Worm (Caenorhabditis elegans) whole organism, L3 larva: Measurements from ENCODE around the gene cnt-2.

Experiments
- elt-3 ChIP-seq, 3 experiments: fragments of 150-350 bp in 1 of 3; sonication (generic microtip) in 2 of 3; optimal IDR thresholded peaks; 2 replicates in 2 of 3; 4 replicates in 1 of 3; lab custom pipeline; 2014 to 2017; ENCODE audit warnings: missing biosample characterization in 3 of 3, missing genetic modification characterization in 3 of 3
- jun-1 ChIP-seq: fragments of 150-350 bp; optimal IDR thresholded peaks from 2 replicates; lab custom pipeline; 2014; ENCODE audit warnings: missing biosample characterization, missing genetic modification reagents, missing genetic modification characterization

DNA sequence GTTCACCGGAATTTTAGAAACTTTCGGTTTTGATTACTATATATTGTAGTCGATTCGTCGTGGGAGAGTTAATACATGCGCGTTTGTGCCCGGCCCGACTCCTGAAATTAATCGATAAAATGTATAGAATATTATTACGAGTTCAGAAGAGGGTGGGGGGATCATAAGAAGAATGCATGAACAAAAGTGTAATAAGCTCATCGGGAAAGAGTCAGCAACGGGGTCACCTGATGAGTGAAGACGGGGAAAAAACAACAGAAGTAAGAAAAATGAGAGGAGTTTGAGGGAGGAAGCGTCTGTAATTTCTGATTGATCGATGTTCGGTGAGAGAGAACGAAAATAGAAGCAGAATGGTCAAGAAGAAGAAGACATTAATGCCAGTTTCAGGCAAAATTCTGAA lies 61.3 kb downstream of the cnt-2 start, which contains the start of gene W09D10.4:
- no peak for TF ChIP-seq jun-1 (tag; lab: Kevin White, UChicago)
- no peak for TF ChIP-seq elt-3 (tag; optimal IDR thresholded peaks at IDR 0.05; lab: Kevin White, UChicago)
